Fruit fly (Drosophila melanogaster): Measurements from ENCODE around the gene Traf6.

The Traf6 gene

dm6 chrX:8115343-8115676 lies 41.9 kb downstream of the Traf6 start:
- TF ChIP-seq scrt (GFP tag; optimal IDR thresholded peaks at IDR 0.05), result no peak
- peak in 1 of 2 experiments; percentile 57 for TF ChIP-seq Trl (optimal IDR thresholded peaks at IDR 0.05)
- no peak for TF ChIP-seq Trl (GFP tag; optimal IDR thresholded peaks at IDR 0.05)
- no peak for TF ChIP-seq chinmo (GFP tag; IDR thresholded peaks at IDR 0.05; ENCODE audit: partially characterized antibody)
- no peak for TF ChIP-seq CG7839 (tag; optimal IDR thresholded peaks at IDR 0.05)
- TF ChIP-seq CG10147 (GFP tag; optimal IDR thresholded peaks at IDR 0.05), result no peak
- TF ChIP-seq slbo (GFP tag; IDR thresholded peaks at IDR 0.05), result 0 out of 2 replicates have a peak, but pooled peaks have one; percentile 0
- TF ChIP-seq Pdp1 (GFP tag; optimal IDR thresholded peaks at IDR 0.05), result peak in 1 of 2 experiments; percentile 95
- peak; percentile 13 for TF ChIP-seq nerfin-1 (tag; optimal IDR thresholded peaks at IDR 0.05)
- TF ChIP-seq CG42726 (GFP tag; IDR thresholded peaks at IDR 0.05; ENCODE audit: partially characterized antibody), result no peak
- no peak for TF ChIP-seq btn (GFP tag; optimal IDR thresholded peaks at IDR 0.05)
- TF ChIP-seq CG4424 (GFP tag; optimal IDR thresholded peaks at IDR 0.05), result no peak

- no peak for TF ChIP-seq tll (GFP tag; optimal IDR thresholded peaks at IDR 0.05)
- TF ChIP-seq D (optimal IDR thresholded peaks at IDR 0.05), result no peak
- TF ChIP-seq D (GFP tag; optimal IDR thresholded peaks at IDR 0.05), result peak; percentile 21
- TF ChIP-seq GATAe (GFP tag; conservative IDR thresholded peaks at IDR 0.05), result no peak
- peak; percentile 78 for TF ChIP-seq slbo (GFP tag; IDR thresholded peaks at IDR 0.05)
- no peak for TF ChIP-seq Atf3 (GFP tag; optimal IDR thresholded peaks at IDR 0.05)
- TF ChIP-seq wor (GFP tag; IDR thresholded peaks at IDR 0.05), result no peak
- TF ChIP-seq CG1647 (GFP tag; optimal IDR thresholded peaks at IDR 0.05), result no peak
- TF ChIP-seq B-H2 (GFP tag; optimal IDR thresholded peaks at IDR 0.05), result peak; percentile 48
- peak; percentile 74 for TF ChIP-seq CG14014 (GFP tag; IDR thresholded peaks at IDR 0.05)
- peak; percentile 74 for TF ChIP-seq dmrt99B (tag; optimal IDR thresholded peaks at IDR 0.05)
- peak; percentile 70 for TF ChIP-seq cwo (GFP tag; optimal IDR thresholded peaks at IDR 0.05)
- TF ChIP-seq Xbp1 (GFP tag; optimal IDR thresholded peaks at IDR 0.05), result peak; percentile 62
- peak; percentile 55 for TF ChIP-seq CG12071 (GFP tag; optimal IDR thresholded peaks at IDR 0.05)
- peak; percentile 9 for TF ChIP-seq kah (GFP tag; optimal IDR thresholded peaks at IDR 0.05)
- peak; percentile 63 for TF ChIP-seq ems (GFP tag; optimal IDR thresholded peaks at IDR 0.05)
- peak; percentile 49 for TF ChIP-seq CG16863 (GFP tag; optimal IDR thresholded peaks at IDR 0.05)
- peak; percentile 48 for TF ChIP-seq CG4424 (GFP tag; optimal IDR thresholded peaks at IDR 0.05)
- no peak for TF ChIP-seq slp2 (GFP tag; optimal IDR thresholded peaks at IDR 0.05)
- TF ChIP-seq Hr51 (GFP tag; optimal IDR thresholded peaks at IDR 0.05), result peak; percentile 15 to 77
- TF ChIP-seq CG32772 (GFP tag; IDR thresholded peaks at IDR 0.05), result no peak
- no peak for TF ChIP-seq fd102C (GFP tag; optimal IDR thresholded peaks at IDR 0.05)
- no peak for TF ChIP-seq hbn (GFP tag; IDR thresholded peaks at IDR 0.05; ENCODE audit: partially characterized antibody)
- peak; percentile 35; the same call in 1 of the 3 replicates for TF ChIP-seq Aef1 (GFP tag; IDR thresholded peaks at IDR 0.05)
- peak; percentile 52 for TF ChIP-seq fd3F (GFP tag; optimal IDR thresholded peaks at IDR 0.05)
- TF ChIP-seq ftz-f1 (GFP tag; optimal IDR thresholded peaks at IDR 0.05), result peak; percentile 65
- TF ChIP-seq ind (GFP tag; optimal IDR thresholded peaks at IDR 0.05), result peak; percentile 45
- TF ChIP-seq Stat92E (GFP tag; optimal IDR thresholded peaks at IDR 0.05), result no peak
- peak; percentile 42 for TF ChIP-seq CG10979 (tag; optimal IDR thresholded peaks at IDR 0.05)
- TF ChIP-seq Nf-YC (tag; optimal IDR thresholded peaks at IDR 0.05), result peak; percentile 61
- TF ChIP-seq sna (GFP tag; IDR thresholded peaks at IDR 0.05; ENCODE audit: partially characterized antibody), result no peak
- no peak for TF ChIP-seq nerfin-2 (GFP tag; IDR thresholded peaks at IDR 0.05; ENCODE audit: partially characterized antibody)
- peak; percentile 41 for TF ChIP-seq CG12155 (GFP tag; optimal IDR thresholded peaks at IDR 0.05)
- TF ChIP-seq tup (GFP tag; optimal IDR thresholded peaks at IDR 0.05), result no peak
- TF ChIP-seq Dip3 (GFP tag; optimal IDR thresholded peaks at IDR 0.05), result peak; percentile 47
- peak; percentile 29 for TF ChIP-seq cg (GFP tag; optimal IDR thresholded peaks at IDR 0.05)
- peak; percentile 38; the same call in 1 of the 2 replicates for TF ChIP-seq E2f2 (GFP tag; IDR thresholded peaks at IDR 0.05)
Measured at dm6 chrX:8114476-8115342, 42.5 kb downstream of the Traf6 start.

Data from whole organism, embryonic.